Worm (Caenorhabditis elegans): Measurements from ENCODE around the gene C40A11.3.
"Not testable (repeated sequence)": the region's sequence is repeated elsewhere in the genome, so short reads cannot be mapped to it uniquely, and the experiment has no call there.

- not testable (repeated sequence) for TF ChIP-seq hmbx-1 (tag; optimal IDR thresholded peaks at IDR 0.05); ama-1 (optimal IDR thresholded peaks at IDR 0.05); pes-1 (GFP tag; IDR thresholded peaks at IDR 0.05); flt-1 (GFP tag; IDR thresholded peaks at IDR 0.05)
These were observed 22.5 kb downstream of the C40A11.3 start, which contains the start of gene C33C12.11 for ce11 chrII:2163370-2163882.
